Worm (Caenorhabditis elegans) whole organism, L1 larva: ENCODE data around the gene F36F12.7.

Source experiments
- C04F5.9 ChIP-seq: sonication (generic microtip); optimal IDR thresholded peaks from 2 replicates; lab custom pipeline; 2016; ENCODE audit warnings: missing genetic modification characterization, missing compliant biosample characterization
- C16A3.4 ChIP-seq: fragments of 150-350 bp; optimal IDR thresholded peaks from 2 replicates; lab custom pipeline; 2014; ENCODE audit warnings: missing biosample characterization, missing genetic modification characterization
- aha-1 ChIP-seq: fragments of 150-350 bp; optimal IDR thresholded peaks from 2 replicates; lab custom pipeline; 2014; ENCODE audit warnings: missing biosample characterization, missing genetic modification characterization
- alr-1 ChIP-seq: fragments of 200-800 bp; sonication (Bioruptor generic); optimal IDR thresholded peaks from 2 replicates; lab custom pipeline; 2018; ENCODE audit warnings: borderline replicate concordance, mild to moderate bottlenecking, missing genetic modification characterization, missing compliant biosample characterization
- ama-1 ChIP-seq: fragments of 150-350 bp; optimal IDR thresholded peaks from 2 replicates; lab custom pipeline; 2014
- ceh-90 ChIP-seq: sonication (generic microtip); optimal IDR thresholded peaks from 2 replicates; lab custom pipeline; 2016; ENCODE audit warnings: missing genetic modification characterization, missing compliant biosample characterization
- dsc-1 ChIP-seq: sonication (generic microtip); optimal IDR thresholded peaks from 2 replicates; lab custom pipeline; 2016; ENCODE audit warnings: mild to moderate bottlenecking, missing genetic modification characterization, missing compliant biosample characterization
- efl-1 ChIP-seq, 4 experiments: fragments of 150-350 bp; optimal IDR thresholded peaks in 3 of 4; peaks in 1 of 4; 1 replicate in 1 of 4; 2 replicates in 3 of 4; lab custom pipeline; 2014; ENCODE audit warnings: missing biosample characterization in 2 of 4, missing genetic modification characterization in 2 of 4, missing genetic modification reagents in 2 of 4
- egl-27 ChIP-seq, 2 experiments: fragments of 150-350 bp in 1 of 2; sonication (generic microtip); optimal IDR thresholded peaks; 3 replicates each; lab custom pipeline; 2017 to 2018; ENCODE audit warnings: missing biosample characterization in 2 of 2, missing genetic modification characterization in 2 of 2, missing genetic modification reagents in 2 of 2
- elt-2 ChIP-seq: sonication (generic microtip); optimal IDR thresholded peaks from 2 replicates; lab custom pipeline; 2016; ENCODE audit warnings: missing genetic modification characterization, mild to moderate bottlenecking, inconsistent platforms, missing compliant biosample characterization, missing genetic modification reagents
- elt-3 ChIP-seq, 6 experiments: fragments of 150-350 bp in 1 of 6; sonication (generic microtip); optimal IDR thresholded peaks; 2 replicates each; lab custom pipeline; 2017 to 2018; ENCODE audit warnings: missing biosample characterization in 6 of 6, missing genetic modification characterization in 6 of 6, inconsistent platforms in 1 of 6
- fkh-10 ChIP-seq: sonication (generic microtip); optimal IDR thresholded peaks from 2 replicates; lab custom pipeline; 2017; ENCODE audit warnings: missing biosample characterization, missing genetic modification reagents, missing genetic modification characterization
- fkh-8 ChIP-seq: sonication (generic microtip); optimal IDR thresholded peaks from 2 replicates; lab custom pipeline; 2016; ENCODE audit warnings: mild to moderate bottlenecking, missing genetic modification characterization, missing compliant biosample characterization
- fos-1 ChIP-seq: fragments of 150-350 bp; optimal IDR thresholded peaks from 2 replicates; lab custom pipeline; 2014; ENCODE audit warnings: missing biosample characterization, missing genetic modification characterization
- grh-1 ChIP-seq: fragments of 200-800 bp; sonication (Bioruptor generic); IDR thresholded peaks from 2 replicates; pipeline ENCODE4 v1.3.6; 2022; ENCODE audit warnings: missing genetic modification reagents, missing genetic modification characterization, missing compliant biosample characterization
- hlh-17 ChIP-seq: fragments of 200-800 bp; sonication (Bioruptor generic); optimal IDR thresholded peaks from 2 replicates; lab custom pipeline; 2018; ENCODE audit warnings: missing genetic modification characterization, mild to moderate bottlenecking, missing compliant biosample characterization, moderate library complexity, borderline replicate concordance
- irx-1 ChIP-seq: sonication (generic microtip); optimal IDR thresholded peaks from 2 replicates; lab custom pipeline; 2016; ENCODE audit warnings: missing genetic modification characterization, missing compliant biosample characterization
- isw-1 ChIP-seq: fragments of 200-800 bp; sonication (Bioruptor generic); IDR thresholded peaks from 2 replicates; pipeline ENCODE4 v1.3.6; 2022; ENCODE audit warnings: missing genetic modification characterization, missing compliant biosample characterization
- jun-1 ChIP-seq: fragments of 150-350 bp; optimal IDR thresholded peaks from 2 replicates; lab custom pipeline; 2014; ENCODE audit warnings: missing biosample characterization, missing genetic modification reagents, missing genetic modification characterization
- lin-14 ChIP-seq: fragments of 200-800 bp; sonication (Bioruptor generic); optimal IDR thresholded peaks from 2 replicates; lab custom pipeline; 2018; ENCODE audit warnings: mild to moderate bottlenecking, missing genetic modification characterization, moderate library complexity, missing compliant biosample characterization
- lin-15B ChIP-seq: fragments of 150-350 bp; sonication (generic microtip); optimal IDR thresholded peaks from 3 replicates; lab custom pipeline; 2014; ENCODE audit warnings: missing biosample characterization, missing genetic modification characterization
- lin-35 ChIP-seq, 2 experiments: fragments of 150-350 bp; optimal IDR thresholded peaks; 2 replicates each; lab custom pipeline; 2014; ENCODE audit warnings: missing biosample characterization in 2 of 2, missing genetic modification characterization in 2 of 2, missing genetic modification reagents in 2 of 2
- mab-9 ChIP-seq: fragments of 200-800 bp; sonication (Bioruptor generic); IDR thresholded peaks from 2 replicates; pipeline ENCODE4 v1.3.6; 2022; ENCODE audit warnings: missing genetic modification reagents, missing genetic modification characterization, missing compliant biosample characterization
- mdl-1 ChIP-seq, 2 experiments: fragments of 150-350 bp; optimal IDR thresholded peaks; 2 replicates each; lab custom pipeline; 2014 to 2017; ENCODE audit warnings: missing biosample characterization in 2 of 2, missing genetic modification characterization in 2 of 2, inconsistent platforms in 1 of 2
- mep-1 ChIP-seq: fragments of 150-350 bp; optimal IDR thresholded peaks from 2 replicates; lab custom pipeline; 2014; ENCODE audit warnings: missing biosample characterization, missing genetic modification characterization
- nhr-11 ChIP-seq: fragments of 150-350 bp; optimal IDR thresholded peaks from 2 replicates; lab custom pipeline; 2014; ENCODE audit warnings: missing biosample characterization, missing genetic modification characterization
- nhr-19 ChIP-seq: fragments of 200-800 bp; sonication (Bioruptor generic); conservative IDR thresholded peaks from 2 replicates; pipeline ENCODE4 v1.3.6; 2022; ENCODE audit warnings: missing genetic modification characterization, missing compliant biosample characterization
- nhr-20 ChIP-seq: sonication (generic microtip); optimal IDR thresholded peaks from 2 replicates; lab custom pipeline; 2016; ENCODE audit warnings: mild to moderate bottlenecking, missing genetic modification characterization, missing compliant biosample characterization
- nhr-237 ChIP-seq: fragments of 150-350 bp; optimal IDR thresholded peaks from 2 replicates; lab custom pipeline; 2014; ENCODE audit warnings: missing biosample characterization, missing genetic modification characterization
- nhr-28 ChIP-seq: fragments of 150-350 bp; optimal IDR thresholded peaks from 2 replicates; lab custom pipeline; 2014; ENCODE audit warnings: missing biosample characterization, missing genetic modification characterization
- nhr-47 ChIP-seq: sonication (generic microtip); optimal IDR thresholded peaks from 2 replicates; lab custom pipeline; 2016; ENCODE audit warnings: mild to moderate bottlenecking, missing genetic modification characterization, moderate library complexity, missing compliant biosample characterization
- nhr-71 ChIP-seq: sonication (generic microtip); optimal IDR thresholded peaks from 2 replicates; lab custom pipeline; 2016; ENCODE audit warnings: mild to moderate bottlenecking, missing genetic modification characterization, moderate library complexity, missing compliant biosample characterization
- nhr-76 ChIP-seq: sonication (generic microtip); optimal IDR thresholded peaks from 2 replicates; lab custom pipeline; 2017; ENCODE audit warnings: missing biosample characterization, missing genetic modification characterization
- nhr-77 ChIP-seq: fragments of 150-350 bp; optimal IDR thresholded peaks from 2 replicates; lab custom pipeline; 2014; ENCODE audit warnings: missing biosample characterization, missing genetic modification characterization
- nhr-85 ChIP-seq: sonication (generic microtip); peaks from one replicate; lab custom pipeline; 2016; ENCODE audit warnings: missing genetic modification characterization, inconsistent platforms, missing compliant biosample characterization
- nhr-90 ChIP-seq: sonication (generic microtip); optimal IDR thresholded peaks from 2 replicates; lab custom pipeline; 2016; ENCODE audit warnings: mild to moderate bottlenecking, missing genetic modification characterization, missing compliant biosample characterization; ENCODE audit not compliant: poor library complexity
- snu-23 ChIP-seq: sonication (generic microtip); optimal IDR thresholded peaks from 2 replicates; lab custom pipeline; 2016; ENCODE audit warnings: missing genetic modification characterization, missing compliant biosample characterization
- sox-4 ChIP-seq: sonication (generic microtip); optimal IDR thresholded peaks from 2 replicates; lab custom pipeline; 2016; ENCODE audit warnings: missing genetic modification characterization, missing compliant biosample characterization
- sptf-1 ChIP-seq: fragments of 150-350 bp; optimal IDR thresholded peaks from 2 replicates; lab custom pipeline; 2014; ENCODE audit warnings: missing biosample characterization, missing genetic modification characterization
- swsn-7 ChIP-seq: sonication (generic microtip); optimal IDR thresholded peaks from 2 replicates; lab custom pipeline; 2016; ENCODE audit warnings: missing genetic modification characterization, missing compliant biosample characterization
- unc-30 ChIP-seq: sonication (generic microtip); optimal IDR thresholded peaks from 2 replicates; lab custom pipeline; 2017; ENCODE audit warnings: missing biosample characterization, missing genetic modification characterization
- unc-62 ChIP-seq: fragments of 150-350 bp; optimal IDR thresholded peaks from 2 replicates; lab custom pipeline; 2014; ENCODE audit warnings: missing biosample characterization, missing genetic modification reagents, missing genetic modification characterization
- vab-15 ChIP-seq: sonication (generic microtip); optimal IDR thresholded peaks from 2 replicates; lab custom pipeline; 2017; ENCODE audit warnings: missing genotype, mild to moderate bottlenecking, missing genetic modification characterization, missing compliant biosample characterization
- xbp-1 ChIP-seq: sonication (generic microtip); optimal IDR thresholded peaks from 2 replicates; lab custom pipeline; 2016; ENCODE audit warnings: missing genetic modification characterization, missing compliant biosample characterization
- zag-1 ChIP-seq: fragments of 150-350 bp; optimal IDR thresholded peaks from 2 replicates; lab custom pipeline; 2014; ENCODE audit warnings: missing biosample characterization, missing genetic modification characterization
- ztf-11 ChIP-seq, 2 experiments: sonication (generic microtip); optimal IDR thresholded peaks; 2 replicates each; lab custom pipeline; 2016 to 2017; ENCODE audit warnings: missing genetic modification characterization in 2 of 2, missing biosample characterization in 1 of 2, missing compliant biosample characterization in 1 of 2

F36F12.7 gene

DNA sequence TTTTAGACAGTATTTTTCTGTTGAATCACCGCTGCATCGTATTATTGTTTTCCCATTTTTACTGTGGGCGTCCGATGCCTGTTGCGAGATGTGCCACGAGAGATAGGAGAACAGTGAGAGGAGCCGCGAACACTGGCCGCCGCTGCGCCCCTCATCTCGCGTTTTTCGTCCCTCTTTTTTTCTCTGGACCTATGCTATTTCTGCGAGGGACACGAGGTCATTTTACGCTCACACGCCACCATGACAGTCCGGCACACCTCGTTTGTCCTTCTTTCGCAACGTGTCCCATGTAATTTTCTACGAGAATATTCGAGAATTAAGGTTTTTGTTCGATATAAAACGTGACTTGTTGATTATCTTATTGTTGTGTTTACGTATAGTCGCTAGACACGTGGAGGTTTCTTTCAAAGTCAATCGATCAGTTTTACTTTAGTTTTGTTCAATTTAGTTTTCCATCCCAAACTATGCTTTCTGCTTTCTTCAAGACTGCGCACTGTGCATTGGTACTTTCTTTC, 31.1 kb upstream of the F36F12.7 start, which contains the start of gene lbp-9 (continued):
- peak; percentile 99 for TF ChIP-seq lin-14
- no peak for TF ChIP-seq mab-9 (GFP tag; lab: Robert Waterston, UW)
- peak; percentile 88 for TF ChIP-seq nhr-20 (tag; lab: Kevin White, UChicago)
- no peak for TF ChIP-seq nhr-28 (tag; lab: Kevin White, UChicago)
- TF ChIP-seq ceh-90 (tag; lab: Kevin White, UChicago) = no peak
- TF ChIP-seq aha-1 = no peak
- TF ChIP-seq elt-2 = no peak

DNA sequence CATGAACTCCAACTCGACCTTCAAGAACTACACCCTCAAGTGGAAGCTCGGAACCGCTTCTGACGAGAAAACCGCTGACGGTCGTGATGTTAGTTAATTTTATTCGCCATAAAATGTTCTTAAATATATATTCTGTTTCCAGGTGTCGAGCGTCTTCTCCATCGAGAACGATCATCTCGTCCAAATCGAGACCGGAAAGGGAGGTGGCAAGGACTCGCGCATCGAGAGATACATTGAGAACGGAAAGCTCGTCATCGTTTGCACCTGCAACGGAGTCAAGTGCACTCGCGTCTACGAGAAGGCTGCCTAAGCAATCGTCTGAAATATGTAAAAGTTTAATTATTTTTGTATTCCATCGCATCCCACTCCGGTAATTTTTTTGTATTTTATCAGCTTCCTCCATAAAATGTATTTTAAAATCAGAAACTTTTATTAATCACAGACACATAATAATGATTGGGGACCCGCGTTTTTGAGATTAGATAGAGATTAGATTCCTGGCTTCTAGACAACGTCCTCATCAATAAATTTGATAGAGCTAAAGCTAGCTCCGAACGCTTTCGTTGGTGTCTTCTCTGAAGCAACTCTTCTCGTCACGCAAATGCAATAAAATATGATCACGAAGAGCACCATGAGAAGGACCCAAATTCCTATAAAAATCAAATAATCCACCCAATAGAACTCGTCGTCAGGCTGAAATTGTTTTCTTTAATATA, 30.3 kb upstream of the F36F12.7 start:
- TF ChIP-seq mep-1 (tag; lab: Kevin White, UChicago) (peak; percentile 13), sptf-1 (tag; lab: Kevin White, UChicago) (no peak), nhr-85 (tag; lab: Kevin White, UChicago) (peak; percentile 22)

DNA sequence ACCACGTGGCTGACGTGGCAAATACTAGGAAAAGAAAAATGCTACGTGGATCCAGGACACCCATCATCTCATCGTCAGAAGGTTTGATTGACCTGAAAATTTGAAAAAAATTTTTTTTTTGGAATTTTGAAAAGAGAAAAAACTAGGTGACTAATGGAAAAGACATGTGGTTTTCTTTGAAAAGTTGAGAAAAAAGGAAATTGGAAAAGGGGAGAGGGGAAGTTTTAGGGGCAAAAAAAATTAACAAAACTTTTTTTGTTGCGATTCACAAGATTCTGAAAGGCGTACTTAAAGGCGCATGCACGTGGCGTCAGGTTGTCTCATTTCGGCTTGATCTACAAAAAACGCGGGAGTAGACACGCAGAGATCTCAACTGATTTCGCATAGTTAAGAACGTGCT, 26.3 kb upstream of the F36F12.7 start, which contains the start of gene Y40B10A.9:
Gene Y40B10A.9, minus strand, starts transcription at position 101 of the 400 bp plus-strand sequence.
- TF ChIP-seq elt-3 (tag; optimal IDR thresholded peaks at IDR 0.05; lab: Kevin White, UChicago) (no peak), irx-1 (tag; lab: Kevin White, UChicago) (no peak), grh-1 (no peak), ztf-11 (tag; optimal IDR thresholded peaks at IDR 0.05; lab: Kevin White, UChicago) (no peak), mdl-1 (tag; optimal IDR thresholded peaks at IDR 0.05; lab: Kevin White, UChicago) (no peak), elt-2 (no peak), nhr-71 (tag; lab: Kevin White, UChicago) (no peak), egl-27 (tag; optimal IDR thresholded peaks at IDR 0.05; lab: Kevin White, UChicago) (no peak), unc-30 (no peak), nhr-77 (no peak), nhr-85 (tag; lab: Kevin White, UChicago) (no peak), efl-1 (optimal IDR thresholded peaks at IDR 0.05; lab: Kevin White, UChicago) (no peak), efl-1 (GFP tag; optimal IDR thresholded peaks at IDR 0.05 in 1 of 2; lab: Kevin White, UChicago) (no peak), lin-35 (GFP tag; optimal IDR thresholded peaks at IDR 0.05; lab: Kevin White, UChicago) (no peak), vab-15 (no peak), dsc-1 (tag; lab: Kevin White, UChicago) (no peak), mep-1 (tag; lab: Kevin White, UChicago) (no peak), aha-1 (no peak), nhr-237 (no peak), nhr-90 (no peak), fkh-10 (no peak)

DNA sequence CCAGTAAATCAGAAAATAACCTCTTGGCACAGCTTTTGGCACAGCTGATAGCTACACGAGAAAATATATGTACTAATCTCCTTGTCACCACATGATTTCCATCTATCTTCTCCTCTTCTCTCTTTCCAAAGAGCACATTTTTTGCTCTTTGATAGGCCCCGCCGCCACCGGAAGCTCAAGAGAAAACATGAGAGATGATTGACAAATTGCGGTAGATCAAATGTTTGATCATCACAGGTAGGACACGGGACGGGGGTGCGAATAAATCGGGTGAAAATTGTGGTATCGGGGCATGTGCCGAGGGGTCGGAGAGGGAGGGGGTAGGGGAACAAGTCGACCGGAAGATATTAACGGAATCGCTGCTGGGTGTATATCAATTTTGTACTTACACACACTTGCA, 23.1 kb upstream of the F36F12.7 start:
- TF ChIP-seq swsn-7 = no peak
- no peak for TF ChIP-seq snu-23 (GFP tag; lab: Kevin White, UChicago)
- no peak for TF ChIP-seq C04F5.9 (tag; lab: Kevin White, UChicago)
- no peak for TF ChIP-seq ama-1 (lab: Kevin White, UChicago)
- TF ChIP-seq egl-27 (tag; optimal IDR thresholded peaks at IDR 0.05; lab: Kevin White, UChicago) = no peak
- no peak for TF ChIP-seq isw-1 (GFP tag; lab: Robert Waterston, UW)
- TF ChIP-seq fkh-8 = peak; percentile 19
- no peak for TF ChIP-seq lin-15B (tag; lab: Kevin White, UChicago)
- no peak for TF ChIP-seq C16A3.4
- peak; percentile 26 for TF ChIP-seq nhr-71 (tag; lab: Kevin White, UChicago)
- no peak for TF ChIP-seq alr-1
- no peak for TF ChIP-seq fos-1 (tag; lab: Kevin White, UChicago)
- no peak for TF ChIP-seq ceh-90 (tag; lab: Kevin White, UChicago)
- TF ChIP-seq nhr-11 (tag; lab: Kevin White, UChicago) = no peak
- no peak for TF ChIP-seq mdl-1 (tag; optimal IDR thresholded peaks at IDR 0.05; lab: Kevin White, UChicago)
- no peak for TF ChIP-seq nhr-237
- TF ChIP-seq jun-1 (tag; lab: Kevin White, UChicago) = no peak
- TF ChIP-seq sox-4 (tag; lab: Kevin White, UChicago) = no peak
- TF ChIP-seq xbp-1 (tag; lab: Kevin White, UChicago) = no peak
- no peak for TF ChIP-seq ztf-11 (tag; optimal IDR thresholded peaks at IDR 0.05; lab: Kevin White, UChicago)
- TF ChIP-seq hlh-17 (GFP tag; lab: Kevin White, UChicago) = no peak
- no peak for TF ChIP-seq sptf-1 (tag; lab: Kevin White, UChicago)
- no peak for TF ChIP-seq dsc-1 (tag; lab: Kevin White, UChicago)
- TF ChIP-seq nhr-76 (tag; lab: Kevin White, UChicago) = no peak
- TF ChIP-seq zag-1 (tag; lab: Kevin White, UChicago) = no peak
- TF ChIP-seq nhr-47 (tag; lab: Kevin White, UChicago) = no peak
- no peak for TF ChIP-seq nhr-19 (GFP tag; lab: Robert Waterston, UW)
- TF ChIP-seq unc-62 = no peak
